Worm (Caenorhabditis elegans) whole organism, mixed stage, embryonic: ENCODE data around the gene nhr-201.

Experiments
- blmp-1 ChIP-seq: fragments of 150-350 bp; optimal IDR thresholded peaks from 2 replicates; lab custom pipeline; 2014; ENCODE audit warnings: missing biosample characterization, missing genetic modification characterization
- lsy-2 ChIP-seq: fragments of 150-350 bp; optimal IDR thresholded peaks from 2 replicates; lab custom pipeline; 2014; ENCODE audit warnings: missing biosample characterization, missing genetic modification characterization
- nhr-237 ChIP-seq: fragments of 150-350 bp; optimal IDR thresholded peaks from 2 replicates; lab custom pipeline; 2014; ENCODE audit warnings: missing biosample characterization, missing genetic modification characterization
- nhr-76 ChIP-seq: sonication (generic microtip); optimal IDR thresholded peaks from 2 replicates; lab custom pipeline; 2017; ENCODE audit warnings: missing biosample characterization, missing genetic modification characterization

- TF ChIP-seq nhr-237 (tag; lab: Kevin White, UChicago) (no peak), blmp-1 (tag; lab: Kevin White, UChicago) (no peak), nhr-76 (tag; lab: Kevin White, UChicago) (no peak), lsy-2 (no peak)
Measured at ce11 chrV:491432-491831, 26.8 kb downstream of the nhr-201 start, which contains the start of gene str-196.
